Fruit fly (Drosophila melanogaster) whole organism, embryonic: ENCODE data around the gene COX7AL2.

Experiments used
- Asciz ChIP-seq: fragments of 200-800 bp; sonication (Bioruptor generic); optimal IDR thresholded peaks from 2 replicates; lab custom pipeline; 2017; ENCODE audit warnings: missing biosample characterization, mild to moderate bottlenecking, missing genetic modification characterization, missing genetic modification reagents
- CG10274 ChIP-seq: fragments of 200-800 bp; sonication (Bioruptor generic); optimal IDR thresholded peaks from 3 replicates; lab custom pipeline; 2017; ENCODE audit warnings: missing biosample characterization, mild to moderate bottlenecking, missing genetic modification characterization
- CG11695 ChIP-seq: fragments of 200-800 bp; sonication (Bioruptor generic); IDR thresholded peaks from 3 replicates; pipeline ENCODE4 v1.3.6; 2022; ENCODE audit warnings: missing biosample characterization, missing genetic modification characterization
- CG12104 ChIP-seq: fragments of 200-800 bp; sonication (Bioruptor generic); optimal IDR thresholded peaks from 3 replicates; lab custom pipeline; 2016; ENCODE audit warnings: missing biosample characterization, missing genetic modification characterization
- CG12219 ChIP-seq: fragments of 200-800 bp; sonication (Bioruptor generic); optimal IDR thresholded peaks from 3 replicates; lab custom pipeline; 2018; ENCODE audit warnings: missing biosample characterization, mild to moderate bottlenecking, missing genetic modification characterization
- CG17612 ChIP-seq: fragments of 200-800 bp; sonication (Bioruptor generic); IDR thresholded peaks from 2 replicates; pipeline ENCODE4 v1.3.6; 2022; ENCODE audit warnings: missing biosample characterization, missing genetic modification characterization
- CG18476 ChIP-seq: fragments of 200-800 bp; sonication (Bioruptor generic); optimal IDR thresholded peaks from 2 replicates; lab custom pipeline; 2016; ENCODE audit warnings: missing biosample characterization, mild to moderate bottlenecking, missing genetic modification characterization
- CG2678 ChIP-seq: fragments of 200-800 bp; sonication (Bioruptor generic); optimal IDR thresholded peaks from 3 replicates; lab custom pipeline; 2019; ENCODE audit warnings: missing biosample characterization, mild to moderate bottlenecking, missing genetic modification characterization, moderate library complexity
- CG2875 ChIP-seq: fragments of 200-800 bp; sonication (Bioruptor generic); optimal IDR thresholded peaks from 2 replicates; lab custom pipeline; 2017; ENCODE audit warnings: missing biosample characterization, mild to moderate bottlenecking, missing genetic modification characterization, missing genetic modification reagents
- CG31388 ChIP-seq: fragments of 200-800 bp; sonication (Bioruptor generic); optimal IDR thresholded peaks from 2 replicates; lab custom pipeline; 2016; ENCODE audit warnings: missing biosample characterization, missing genetic modification characterization
- CG3163 ChIP-seq: fragments of 200-800 bp; sonication (Bioruptor generic); optimal IDR thresholded peaks from 3 replicates; lab custom pipeline; 2016; ENCODE audit warnings: missing biosample characterization, missing genetic modification characterization
- CG4617 ChIP-seq: fragments of 200-800 bp; sonication (Bioruptor generic); optimal IDR thresholded peaks from 3 replicates; lab custom pipeline; 2016; ENCODE audit warnings: missing biosample characterization, missing genetic modification characterization, borderline replicate concordance
- CG7745 ChIP-seq: fragments of 200-800 bp; sonication (Bioruptor generic); optimal IDR thresholded peaks from 2 replicates; lab custom pipeline; 2018; ENCODE audit warnings: missing biosample characterization, mild to moderate bottlenecking, missing genetic modification characterization, moderate library complexity
- CG9727 ChIP-seq: fragments of 200-800 bp; sonication (Bioruptor generic); optimal IDR thresholded peaks from 3 replicates; lab custom pipeline; 2017; ENCODE audit warnings: missing biosample characterization, mild to moderate bottlenecking, missing genetic modification characterization
- D19B ChIP-seq: fragments of 200-800 bp; sonication (Bioruptor generic); optimal IDR thresholded peaks from 2 replicates; lab custom pipeline; 2017; ENCODE audit warnings: missing biosample characterization, mild to moderate bottlenecking, missing genetic modification characterization
- Doc3 ChIP-seq: fragments of 200-800 bp; sonication (Bioruptor generic); IDR thresholded peaks from 3 replicates; pipeline ENCODE4 v1.3.6; 2022; ENCODE audit warnings: missing biosample characterization, missing genetic modification characterization; ENCODE audit not compliant: partially characterized antibody
- Eip74EF ChIP-seq, 2 experiments: fragments of 200-800 bp in 1 of 2; fragments of >200 bp in 1 of 2; sonication (Bioruptor generic) in 1 of 2; optimal IDR thresholded peaks; 2 replicates each; lab custom pipeline; 2017 to 2019; ENCODE audit warnings: missing biosample characterization in 2 of 2, missing genetic modification characterization in 2 of 2, mild to moderate bottlenecking in 1 of 2, moderate library complexity in 1 of 2
- Elba2 ChIP-seq: fragments of 200-800 bp; sonication (Bioruptor generic); optimal IDR thresholded peaks from 3 replicates; lab custom pipeline; 2016; ENCODE audit warnings: missing biosample characterization, missing genetic modification characterization
- GATAe ChIP-seq: fragments of 200-800 bp; sonication (Bioruptor generic); conservative IDR thresholded peaks from 2 replicates; pipeline ENCODE4 v1.3.6; 2022; ENCODE audit warnings: missing biosample characterization, missing genetic modification characterization
- Gsc ChIP-seq: fragments of 200-800 bp; sonication (Bioruptor generic); IDR thresholded peaks from 2 replicates; pipeline ENCODE4 v1.3.6; 2022; ENCODE audit warnings: missing biosample characterization, missing genetic modification characterization
- Gug ChIP-seq: fragments of 200-800 bp; sonication (Bioruptor generic); IDR thresholded peaks from 4 replicates; pipeline ENCODE4 v1.3.6; 2022; ENCODE audit warnings: missing biosample characterization, missing genetic modification characterization
- Hr51 ChIP-seq, 2 experiments: fragments of 200-800 bp; sonication (Bioruptor generic); optimal IDR thresholded peaks; 2 replicates in 1 of 2; 3 replicates in 1 of 2; lab custom pipeline; 2016 to 2018; ENCODE audit warnings: missing biosample characterization in 2 of 2, missing genetic modification characterization in 2 of 2, mild to moderate bottlenecking in 1 of 2, moderate library complexity in 1 of 2
- Lhr ChIP-seq: fragments of 200-800 bp; sonication (Bioruptor generic); optimal IDR thresholded peaks from 3 replicates; lab custom pipeline; 2017; ENCODE audit warnings: mild to moderate bottlenecking, missing biosample characterization, missing genetic modification reagents, missing genetic modification characterization
- PHDP ChIP-seq: fragments of 200-800 bp; sonication (Bioruptor generic); optimal IDR thresholded peaks from 3 replicates; lab custom pipeline; 2018; ENCODE audit warnings: missing biosample characterization, mild to moderate bottlenecking, missing genetic modification characterization, moderate library complexity
- Scr ChIP-seq: fragments of 200-800 bp; sonication (Bioruptor generic); IDR thresholded peaks from 2 replicates; pipeline ENCODE4 v1.3.6; 2022; ENCODE audit warnings: missing biosample characterization, missing genetic modification characterization; ENCODE audit not compliant: partially characterized antibody
- Trl ChIP-seq, 3 experiments: fragments of >200 bp in 2 of 3; fragments of 200-800 bp in 1 of 3; sonication (Bioruptor generic) in 1 of 3; optimal IDR thresholded peaks; 2 replicates in 1 of 3; 3 replicates in 2 of 3; lab custom pipeline; 2016 to 2017; ENCODE audit warnings: missing biosample characterization in 1 of 3, missing genetic modification characterization in 1 of 3
- ab ChIP-seq: fragments of 200-800 bp; sonication (Bioruptor generic); optimal IDR thresholded peaks from 2 replicates; lab custom pipeline; 2016; ENCODE audit warnings: missing biosample characterization, missing genetic modification characterization
- ap ChIP-seq: fragments of 200-800 bp; sonication (Bioruptor generic); IDR thresholded peaks from 2 replicates; pipeline ENCODE4 v1.3.6; 2022; ENCODE audit warnings: missing biosample characterization, missing genetic modification characterization
- br ChIP-seq: fragments of >200 bp; optimal IDR thresholded peaks from 2 replicates; lab custom pipeline; 2017
- cg ChIP-seq: fragments of 200-800 bp; sonication (Bioruptor generic); optimal IDR thresholded peaks from 3 replicates; lab custom pipeline; 2019; ENCODE audit warnings: missing biosample characterization, mild to moderate bottlenecking, missing genetic modification characterization, moderate library complexity
- gcm2 ChIP-seq: fragments of 200-800 bp; sonication (Bioruptor generic); optimal IDR thresholded peaks from 2 replicates; lab custom pipeline; 2016; ENCODE audit warnings: missing biosample characterization, missing genetic modification characterization
- grau ChIP-seq: fragments of 200-800 bp; optimal IDR thresholded peaks from 3 replicates; lab custom pipeline; 2019; ENCODE audit warnings: missing biosample characterization, mild to moderate bottlenecking, missing genetic modification characterization, moderate library complexity
- lbe ChIP-seq: fragments of 200-800 bp; sonication (Bioruptor generic); optimal IDR thresholded peaks from 2 replicates; lab custom pipeline; 2016; ENCODE audit warnings: missing biosample characterization, mild to moderate bottlenecking, missing genetic modification characterization
- pan ChIP-seq, 4 experiments: fragments of >200 bp in 3 of 4; fragments of 200-800 bp in 1 of 4; sonication (Bioruptor generic) in 1 of 4; optimal IDR thresholded peaks in 3 of 4; IDR thresholded peaks in 1 of 4; 2 replicates each; pipeline versions ENCODE4 v1.3.6 to Lab custom; 2017 to 2022; ENCODE audit warnings: missing biosample characterization in 2 of 4, missing genetic modification characterization in 2 of 4, mixed read lengths in 1 of 4
- schlank ChIP-seq: fragments of 200-800 bp; sonication (Bioruptor generic); optimal IDR thresholded peaks from 2 replicates; lab custom pipeline; 2018; ENCODE audit warnings: missing biosample characterization, mild to moderate bottlenecking, missing genetic modification characterization
- scrt ChIP-seq: fragments of 200-800 bp; sonication (Bioruptor generic); optimal IDR thresholded peaks from 2 replicates; lab custom pipeline; 2018; ENCODE audit warnings: missing biosample characterization, mild to moderate bottlenecking, missing genetic modification characterization, moderate library complexity
- sr ChIP-seq: fragments of 200-800 bp; sonication (Bioruptor generic); IDR thresholded peaks from 3 replicates; pipeline ENCODE4 v1.3.6; 2022; ENCODE audit warnings: missing biosample characterization, missing genetic modification characterization
- vfl ChIP-seq: fragments of 200-800 bp; sonication (Bioruptor generic); optimal IDR thresholded peaks from 2 replicates; lab custom pipeline; 2016; ENCODE audit warnings: missing biosample characterization, missing genetic modification characterization
- wdn ChIP-seq: fragments of 200-800 bp; sonication (Bioruptor generic); IDR thresholded peaks from 2 replicates; pipeline ENCODE4 v1.3.6; 2022; ENCODE audit warnings: missing biosample characterization, missing genetic modification characterization

The COX7AL2 gene

DNA sequence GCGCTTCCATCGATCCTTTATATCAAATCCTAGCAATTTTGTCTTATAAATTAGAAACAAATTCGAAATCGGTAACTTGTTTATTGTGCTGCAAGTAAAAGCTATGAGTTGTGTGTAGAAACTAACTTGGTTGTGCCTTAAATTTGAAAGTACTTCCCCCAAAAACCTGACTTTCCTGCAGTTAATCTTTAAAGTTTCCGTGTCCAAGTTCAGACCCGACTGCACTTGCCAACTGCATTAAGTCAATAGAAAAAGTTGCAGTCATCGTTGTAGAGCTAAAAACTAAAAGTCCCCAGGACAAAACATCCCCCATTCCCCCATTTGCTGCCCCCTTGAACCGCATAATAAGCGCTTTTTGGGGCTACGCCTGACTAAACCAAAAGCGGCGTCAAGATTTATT lies 42.8 kb upstream of the COX7AL2 start, which contains the start of gene Tengl1:
Tengl1 (minus strand) TSS at position 101 of the 400 bp plus-strand sequence.
- TF ChIP-seq Scr (GFP tag; lab: Robert Waterston, UW) (no peak), Gug (GFP tag; lab: Robert Waterston, UW) (no peak), br (lab: Kevin White, UChicago) (no peak), CG3163 (GFP tag; lab: Kevin White, UChicago) (no peak), Eip74EF (GFP tag; optimal IDR thresholded peaks at IDR 0.05; lab: Kevin White, UChicago) (no peak), PHDP (tag; lab: Kevin White, UChicago) (no peak), CG2678 (tag; lab: Kevin White, UChicago) (no peak), CG18476 (no peak), CG7745 (tag; lab: Kevin White, UChicago) (no peak), pan (optimal IDR thresholded peaks at IDR 0.05; lab: Kevin White, UChicago) (no peak), pan (GFP tag; optimal IDR thresholded peaks at IDR 0.05 in 1 of 2, IDR thresholded peaks at IDR 0.05 in 1 of 2) (no peak), D19B (GFP tag; lab: Kevin White, UChicago) (no peak), grau (tag; lab: Kevin White, UChicago) (no peak), ap (GFP tag; lab: Robert Waterston, UW) (no peak), Elba2 (GFP tag; lab: Kevin White, UChicago) (no peak), Gsc (no peak), sr (GFP tag; lab: Robert Waterston, UW) (no peak), CG17612 (no peak), ab (GFP tag; lab: Kevin White, UChicago) (no peak)

DNA sequence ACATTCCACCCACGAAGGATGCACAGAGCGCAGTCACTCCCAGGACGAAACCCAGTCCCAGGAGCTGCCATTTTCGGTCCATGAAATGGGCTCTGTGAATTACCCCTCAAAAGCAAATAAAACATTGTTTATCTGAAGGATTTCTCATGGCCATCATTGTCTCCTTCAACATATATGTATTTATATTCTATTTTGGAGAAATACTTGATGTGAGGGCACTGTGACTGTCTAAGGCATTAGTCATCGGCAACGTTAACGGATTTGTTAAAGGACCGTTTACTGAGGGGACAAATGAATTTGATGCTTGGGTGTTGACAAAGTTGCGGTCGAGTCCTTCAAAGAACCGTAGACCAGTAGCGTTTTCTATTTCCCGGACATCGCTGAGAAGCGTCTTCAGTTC lies 41.6 kb upstream of the COX7AL2 start, which contains the start of gene Tengl2:
Tengl2 (minus strand) TSS at position 101 of the 400 bp plus-strand sequence.
- TF ChIP-seq Asciz (GFP tag; lab: Kevin White, UChicago) (no peak), Hr51 (GFP tag; optimal IDR thresholded peaks at IDR 0.05; lab: Kevin White, UChicago) (no peak), CG12104 (GFP tag; lab: Kevin White, UChicago) (no peak), schlank (tag; lab: Kevin White, UChicago) (no peak), gcm2 (GFP tag; lab: Kevin White, UChicago) (no peak), Doc3 (GFP tag; lab: Robert Waterston, UW) (no peak), scrt (GFP tag; lab: Kevin White, UChicago) (no peak), wdn (GFP tag; lab: Robert Waterston, UW) (no peak), CG4617 (GFP tag; lab: Kevin White, UChicago) (no peak), CG9727 (GFP tag; lab: Kevin White, UChicago) (no peak)
- TF ChIP-seq, all 482 proteins: peak for 0

DNA sequence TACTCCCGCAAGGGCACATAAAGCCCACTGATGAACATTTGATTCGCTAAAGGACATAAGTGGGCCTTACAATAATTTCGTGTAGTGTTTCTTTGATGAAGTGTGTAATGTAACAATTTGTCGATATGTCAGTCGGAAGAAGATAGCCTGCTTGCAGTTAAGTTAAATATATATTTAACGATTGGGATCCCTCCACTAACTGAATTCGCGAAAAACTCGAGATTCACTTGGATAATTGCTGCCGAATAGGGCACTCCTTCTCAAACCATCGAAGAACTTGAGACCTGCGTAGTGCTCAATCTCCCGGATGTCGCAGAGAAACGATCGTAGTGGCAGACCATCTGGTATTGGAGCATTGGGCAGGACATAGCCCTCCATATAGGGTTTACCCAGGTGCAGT lies 40.4 kb upstream of the COX7AL2 start, which contains the start of gene Tengl3:
Tengl3 (minus strand) TSS at position 101 of the 400 bp plus-strand sequence.
- no peak for TF ChIP-seq CG10274 (GFP tag; lab: Kevin White, UChicago)
- no peak for TF ChIP-seq CG2875
- TF ChIP-seq cg (GFP tag; lab: Kevin White, UChicago) = no peak
- TF ChIP-seq CG12219 (GFP tag; lab: Kevin White, UChicago) = no peak
- TF ChIP-seq Trl (optimal IDR thresholded peaks at IDR 0.05; lab: Kevin White, UChicago) = no peak
- no peak for TF ChIP-seq Trl (GFP tag; optimal IDR thresholded peaks at IDR 0.05; lab: Kevin White, UChicago)
- no peak for TF ChIP-seq Lhr (GFP tag; lab: Kevin White, UChicago)
- TF ChIP-seq vfl (GFP tag; lab: Kevin White, UChicago) = no peak
- TF ChIP-seq GATAe (GFP tag; lab: Robert Waterston, UW) = no peak
- no peak for TF ChIP-seq CG11695 (GFP tag; lab: Robert Waterston, UW)
- TF ChIP-seq lbe (GFP tag; lab: Kevin White, UChicago) = no peak
- no peak for TF ChIP-seq CG31388
- TF ChIP-seq, all 482 proteins: peak for 0
